Worm (Caenorhabditis elegans) whole organism, L1 larva: ENCODE measurements around the gene hda-2.
A peak's percentile ranks its signal among the peaks of the same experiment; 100 is the strongest.

ENCODE experiments used
- C34B4.2 ChIP-seq: sonication (generic microtip); optimal IDR thresholded peaks from 2 replicates; lab custom pipeline; 2017; ENCODE audit warnings: mild to moderate bottlenecking, missing genetic modification characterization, missing compliant biosample characterization
- F16B12.6 ChIP-seq: fragments of 150-350 bp; optimal IDR thresholded peaks from 2 replicates; lab custom pipeline; 2014; ENCODE audit warnings: missing biosample characterization, missing genetic modification characterization
- Y116A8C.19 ChIP-seq: sonication (generic microtip); optimal IDR thresholded peaks from 2 replicates; lab custom pipeline; 2016; ENCODE audit warnings: missing compliant biosample characterization, missing genetic modification characterization, borderline replicate concordance
- alr-1 ChIP-seq: fragments of 200-800 bp; sonication (Bioruptor generic); optimal IDR thresholded peaks from 2 replicates; lab custom pipeline; 2018; ENCODE audit warnings: borderline replicate concordance, mild to moderate bottlenecking, missing genetic modification characterization, missing compliant biosample characterization
- aly-2 ChIP-seq: fragments of 150-350 bp; optimal IDR thresholded peaks from 2 replicates; lab custom pipeline; 2014; ENCODE audit warnings: missing biosample characterization, missing genetic modification characterization
- blmp-1 ChIP-seq: fragments of 150-350 bp; optimal IDR thresholded peaks from 2 replicates; lab custom pipeline; 2014; ENCODE audit warnings: missing biosample characterization, missing genetic modification characterization
- ceh-63 ChIP-seq: fragments of 200-800 bp; sonication (Bioruptor generic); optimal IDR thresholded peaks from 2 replicates; lab custom pipeline; 2018; ENCODE audit warnings: mild to moderate bottlenecking, missing genetic modification characterization, missing compliant biosample characterization
- ceh-88 ChIP-seq: fragments of 200-800 bp; sonication (Bioruptor generic); IDR thresholded peaks from 2 replicates; pipeline ENCODE4 v1.3.6; 2022; ENCODE audit warnings: missing genetic modification characterization, missing compliant biosample characterization
- ces-1 ChIP-seq: fragments of 150-350 bp; optimal IDR thresholded peaks from 2 replicates; lab custom pipeline; 2014; ENCODE audit warnings: missing biosample characterization, missing genetic modification reagents, missing genetic modification characterization
- dpl-1 ChIP-seq, 3 experiments: fragments of 150-350 bp in 2 of 3; sonication (generic microtip) in 1 of 3; optimal IDR thresholded peaks; 2 replicates each; lab custom pipeline; 2014 to 2017; ENCODE audit warnings: missing biosample characterization in 3 of 3, missing genetic modification characterization in 3 of 3, missing genetic modification reagents in 3 of 3
- efl-1 ChIP-seq, 4 experiments: fragments of 150-350 bp; optimal IDR thresholded peaks in 3 of 4; peaks in 1 of 4; 1 replicate in 1 of 4; 2 replicates in 3 of 4; lab custom pipeline; 2014; ENCODE audit warnings: missing biosample characterization in 2 of 4, missing genetic modification characterization in 2 of 4, missing genetic modification reagents in 2 of 4
- elt-2 ChIP-seq: sonication (generic microtip); optimal IDR thresholded peaks from 2 replicates; lab custom pipeline; 2016; ENCODE audit warnings: missing genetic modification characterization, mild to moderate bottlenecking, inconsistent platforms, missing compliant biosample characterization, missing genetic modification reagents
- hlh-17 ChIP-seq: fragments of 200-800 bp; sonication (Bioruptor generic); optimal IDR thresholded peaks from 2 replicates; lab custom pipeline; 2018; ENCODE audit warnings: missing genetic modification characterization, mild to moderate bottlenecking, missing compliant biosample characterization, moderate library complexity, borderline replicate concordance
- isw-1 ChIP-seq: fragments of 200-800 bp; sonication (Bioruptor generic); IDR thresholded peaks from 2 replicates; pipeline ENCODE4 v1.3.6; 2022; ENCODE audit warnings: missing genetic modification characterization, missing compliant biosample characterization
- lin-14 ChIP-seq: fragments of 200-800 bp; sonication (Bioruptor generic); optimal IDR thresholded peaks from 2 replicates; lab custom pipeline; 2018; ENCODE audit warnings: mild to moderate bottlenecking, missing genetic modification characterization, moderate library complexity, missing compliant biosample characterization
- lin-15B ChIP-seq: fragments of 150-350 bp; sonication (generic microtip); optimal IDR thresholded peaks from 3 replicates; lab custom pipeline; 2014; ENCODE audit warnings: missing biosample characterization, missing genetic modification characterization
- lin-35 ChIP-seq, 2 experiments: fragments of 150-350 bp; optimal IDR thresholded peaks; 2 replicates each; lab custom pipeline; 2014; ENCODE audit warnings: missing biosample characterization in 2 of 2, missing genetic modification characterization in 2 of 2, missing genetic modification reagents in 2 of 2
- lir-3 ChIP-seq: sonication (generic microtip); optimal IDR thresholded peaks from 2 replicates; lab custom pipeline; 2016; ENCODE audit warnings: mild to moderate bottlenecking, missing genetic modification characterization, moderate library complexity, missing compliant biosample characterization; ENCODE audit not compliant: poor library complexity
- lsy-2 ChIP-seq, 2 experiments: fragments of 150-350 bp; optimal IDR thresholded peaks; 2 replicates each; lab custom pipeline; 2014; ENCODE audit warnings: missing biosample characterization in 2 of 2, missing genetic modification characterization in 2 of 2
- mab-9 ChIP-seq: fragments of 200-800 bp; sonication (Bioruptor generic); IDR thresholded peaks from 2 replicates; pipeline ENCODE4 v1.3.6; 2022; ENCODE audit warnings: missing genetic modification reagents, missing genetic modification characterization, missing compliant biosample characterization
- mep-1 ChIP-seq: fragments of 150-350 bp; optimal IDR thresholded peaks from 2 replicates; lab custom pipeline; 2014; ENCODE audit warnings: missing biosample characterization, missing genetic modification characterization
- nhr-12 ChIP-seq: sonication (generic microtip); optimal IDR thresholded peaks from 2 replicates; lab custom pipeline; 2017; ENCODE audit warnings: missing biosample characterization, missing genetic modification characterization
- nhr-28 ChIP-seq: fragments of 150-350 bp; optimal IDR thresholded peaks from 2 replicates; lab custom pipeline; 2014; ENCODE audit warnings: missing biosample characterization, missing genetic modification characterization
- nhr-47 ChIP-seq: sonication (generic microtip); optimal IDR thresholded peaks from 2 replicates; lab custom pipeline; 2016; ENCODE audit warnings: mild to moderate bottlenecking, missing genetic modification characterization, moderate library complexity, missing compliant biosample characterization
- nhr-76 ChIP-seq: sonication (generic microtip); optimal IDR thresholded peaks from 2 replicates; lab custom pipeline; 2017; ENCODE audit warnings: missing biosample characterization, missing genetic modification characterization
- rnt-1 ChIP-seq: sonication (generic microtip); optimal IDR thresholded peaks from 2 replicates; lab custom pipeline; 2016; ENCODE audit warnings: mild to moderate bottlenecking, missing genetic modification characterization, moderate library complexity, missing compliant biosample characterization
- skn-1 ChIP-seq: fragments of 150-350 bp; optimal IDR thresholded peaks from 2 replicates; lab custom pipeline; 2014; ENCODE audit warnings: missing biosample characterization, missing genetic modification characterization
- sptf-1 ChIP-seq: fragments of 150-350 bp; optimal IDR thresholded peaks from 2 replicates; lab custom pipeline; 2014; ENCODE audit warnings: missing biosample characterization, missing genetic modification characterization
- sup-37 ChIP-seq: fragments of 200-800 bp; sonication (Bioruptor generic); optimal IDR thresholded peaks from 2 replicates; lab custom pipeline; 2018; ENCODE audit warnings: mild to moderate bottlenecking, missing genetic modification characterization, missing compliant biosample characterization
- tbx-2 ChIP-seq: sonication (generic microtip); optimal IDR thresholded peaks from 2 replicates; lab custom pipeline; 2016; ENCODE audit warnings: missing genetic modification characterization, missing compliant biosample characterization
- tlp-1 ChIP-seq: fragments of 150-350 bp; optimal IDR thresholded peaks from 2 replicates; lab custom pipeline; 2014; ENCODE audit warnings: missing biosample characterization, missing genetic modification characterization
- unc-30 ChIP-seq: sonication (generic microtip); optimal IDR thresholded peaks from 2 replicates; lab custom pipeline; 2017; ENCODE audit warnings: missing biosample characterization, missing genetic modification characterization
- unc-98 ChIP-seq: fragments of 200-800 bp; sonication (Bioruptor generic); IDR thresholded peaks from 2 replicates; pipeline ENCODE4 v1.3.6; 2022; ENCODE audit warnings: missing genetic modification characterization, missing compliant biosample characterization
- vab-15 ChIP-seq: sonication (generic microtip); optimal IDR thresholded peaks from 2 replicates; lab custom pipeline; 2017; ENCODE audit warnings: missing genotype, mild to moderate bottlenecking, missing genetic modification characterization, missing compliant biosample characterization
- zag-1 ChIP-seq: fragments of 150-350 bp; optimal IDR thresholded peaks from 2 replicates; lab custom pipeline; 2014; ENCODE audit warnings: missing biosample characterization, missing genetic modification characterization
- zip-4 ChIP-seq: fragments of 200-800 bp; sonication (Bioruptor generic); optimal IDR thresholded peaks from 2 replicates; lab custom pipeline; 2018; ENCODE audit warnings: mild to moderate bottlenecking, missing genetic modification characterization, moderate library complexity, missing compliant biosample characterization
- ztf-11 ChIP-seq, 2 experiments: sonication (generic microtip); optimal IDR thresholded peaks; 2 replicates each; lab custom pipeline; 2016 to 2017; ENCODE audit warnings: missing genetic modification characterization in 2 of 2, missing biosample characterization in 1 of 2, missing compliant biosample characterization in 1 of 2
- ztf-4 ChIP-seq: fragments of 150-350 bp; optimal IDR thresholded peaks from 2 replicates; lab custom pipeline; 2014; ENCODE audit warnings: missing biosample characterization, missing genetic modification characterization

hda-2 gene

ce11 chrII:8034617-8035016, 12.3 kb upstream of the hda-2 start:
- no peak for TF ChIP-seq zip-4
- no peak for TF ChIP-seq C34B4.2 (tag; lab: Kevin White, UChicago)
- TF ChIP-seq lir-3 (tag; lab: Kevin White, UChicago): no peak
- TF ChIP-seq nhr-12: no peak
- no peak for TF ChIP-seq nhr-76 (tag; lab: Kevin White, UChicago)
- no peak for TF ChIP-seq ztf-11 (tag; optimal IDR thresholded peaks at IDR 0.05; lab: Kevin White, UChicago)
- no peak for TF ChIP-seq zag-1 (tag; lab: Kevin White, UChicago)
- no peak for TF ChIP-seq aly-2 (tag; lab: Kevin White, UChicago)
- no peak for TF ChIP-seq Y116A8C.19 (tag; lab: Kevin White, UChicago)
- no peak for TF ChIP-seq sup-37
- TF ChIP-seq nhr-47 (tag; lab: Kevin White, UChicago): no peak
- no peak for TF ChIP-seq ceh-88 (GFP tag; lab: Robert Waterston, UW)
- no peak for TF ChIP-seq ces-1
- TF ChIP-seq ceh-63 (GFP tag; lab: Kevin White, UChicago): no peak
- TF ChIP-seq unc-98 (GFP tag; lab: Robert Waterston, UW): no peak
- no peak for TF ChIP-seq dpl-1 (GFP tag; optimal IDR thresholded peaks at IDR 0.05; lab: Kevin White, UChicago)
- TF ChIP-seq lin-15B (tag; lab: Kevin White, UChicago): no peak
- TF ChIP-seq nhr-28 (tag; lab: Kevin White, UChicago): no peak
- TF ChIP-seq mab-9 (GFP tag; lab: Robert Waterston, UW): no peak
- TF ChIP-seq, all 84 proteins: peak for 0

DNA sequence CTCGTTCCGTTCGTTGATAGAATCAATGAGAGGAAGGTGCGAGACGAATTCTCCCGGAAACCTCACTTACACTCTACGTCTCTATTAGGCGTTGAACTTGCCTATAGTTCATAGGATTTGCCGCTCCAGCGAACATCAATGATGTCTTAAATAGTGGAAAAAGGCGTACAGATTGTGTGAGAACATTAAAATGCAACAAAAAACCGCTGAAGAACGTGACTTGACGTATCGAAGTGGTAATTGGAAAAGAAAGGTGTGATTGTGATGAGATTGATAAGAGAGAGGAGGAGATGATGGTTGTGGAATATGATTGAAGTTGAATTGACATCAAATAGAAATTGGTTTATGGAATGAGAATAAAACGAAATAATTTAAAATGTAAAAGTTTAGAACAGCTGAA, 11.6 kb upstream of the hda-2 start:
- TF ChIP-seq lsy-2 (tag; optimal IDR thresholded peaks at IDR 0.05; lab: Kevin White, UChicago) (peak in 1 of 2 experiments; percentile 8), skn-1 (tag; lab: Kevin White, UChicago) (no peak), lin-14 (GFP tag; lab: Kevin White, UChicago) (peak; percentile 51), ztf-4 (tag; lab: Kevin White, UChicago) (no peak), sptf-1 (tag; lab: Kevin White, UChicago) (no peak), rnt-1 (no peak), tbx-2 (tag; lab: Kevin White, UChicago) (no peak), isw-1 (GFP tag; lab: Robert Waterston, UW) (no peak), mep-1 (peak; percentile 6), vab-15 (tag; lab: Kevin White, UChicago) (no peak), tlp-1 (tag; lab: Kevin White, UChicago) (no peak), blmp-1 (tag; lab: Kevin White, UChicago) (peak; percentile 26), unc-30 (tag; lab: Kevin White, UChicago) (no peak), lin-35 (GFP tag; optimal IDR thresholded peaks at IDR 0.05; lab: Kevin White, UChicago) (peak in 1 of 2 experiments; percentile 21), F16B12.6 (tag; lab: Kevin White, UChicago) (no peak), efl-1 (optimal IDR thresholded peaks at IDR 0.05; lab: Kevin White, UChicago) (no peak), efl-1 (GFP tag; optimal IDR thresholded peaks at IDR 0.05 in 1 of 2; lab: Kevin White, UChicago) (peak in 1 of 2 experiments; percentile 16), unc-98 (GFP tag; lab: Robert Waterston, UW) (no peak), alr-1 (tag; lab: Kevin White, UChicago) (no peak)

- TF ChIP-seq elt-2 (tag; lab: Kevin White, UChicago) (peak; percentile 53), efl-1 (optimal IDR thresholded peaks at IDR 0.05; lab: Kevin White, UChicago) (no peak), efl-1 (GFP tag; optimal IDR thresholded peaks at IDR 0.05 in 1 of 2; lab: Kevin White, UChicago) (no peak)
Observed at ce11 chrII:8032657-8033056, 10.3 kb upstream of the hda-2 start, which contains the start of gene nrf-6. nrf-6 (minus strand) TSS chrII:8032708.

ce11 chrII:8028730-8029129, 6.4 kb upstream of the hda-2 start:
- TF ChIP-seq hlh-17 (GFP tag; lab: Kevin White, UChicago): no peak
- peak; percentile 33 to 38 for TF ChIP-seq efl-1 (optimal IDR thresholded peaks at IDR 0.05; lab: Kevin White, UChicago)
- peak; percentile 59 to 95 for TF ChIP-seq efl-1 (GFP tag; optimal IDR thresholded peaks at IDR 0.05 in 1 of 2; lab: Kevin White, UChicago)
- TF ChIP-seq dpl-1 (GFP tag; optimal IDR thresholded peaks at IDR 0.05; lab: Kevin White, UChicago): peak; percentile 28 to 50 (median 35)
